Fruit fly (Drosophila melanogaster) whole organism, embryonic: ENCODE data around the gene Kdm2.
A peak's percentile ranks its signal among the peaks of the same experiment; 100 is the strongest.

Experiments used
- CG30020 ChIP-seq: fragments of 200-800 bp; optimal IDR thresholded peaks from 2 replicates; lab custom pipeline; 2019; ENCODE audit warnings: missing biosample characterization, mild to moderate bottlenecking, missing genetic modification characterization, moderate library complexity
- ERR ChIP-seq: fragments of 200-800 bp; sonication (Bioruptor generic); optimal IDR thresholded peaks from 2 replicates; lab custom pipeline; 2016; ENCODE audit warnings: missing biosample characterization, missing genetic modification characterization
- Fer2 ChIP-seq: fragments of 200-800 bp; sonication (Bioruptor generic); optimal IDR thresholded peaks from 2 replicates; lab custom pipeline; 2018; ENCODE audit warnings: missing biosample characterization, mild to moderate bottlenecking, missing genetic modification characterization, moderate library complexity

- TF ChIP-seq ERR (GFP tag; lab: Kevin White, UChicago) (peak; percentile 77), Fer2 (tag; lab: Kevin White, UChicago) (no peak), CG30020 (tag; lab: Kevin White, UChicago) (no peak)
Measured at dm6 chr3R:9053021-9053420, 726 bp downstream of the Kdm2 start.
